Worm (Caenorhabditis elegans) whole organism, dauer: ENCODE measurements around the gene arrd-13.

ENCODE experiments used
- unc-62 ChIP-seq: sonication (generic microtip); optimal IDR thresholded peaks from 2 replicates; lab custom pipeline; 2017; ENCODE audit warnings: missing biosample characterization, missing genetic modification reagents, missing genetic modification characterization

The arrd-13 gene

ce11 chrII:13758108-13758507 lies at the start of gene arrd-13:
Gene arrd-13 (plus strand): TSS chrII:13758408.
- no peak for TF ChIP-seq unc-62

- no peak for TF ChIP-seq unc-62
Observed at ce11 chrII:13711493-13712055, 46.6 kb upstream of the arrd-13 start.

ce11 chrII:13713239-13713638 lies 45.0 kb upstream of the arrd-13 start:
- TF ChIP-seq unc-62: no peak

ce11 chrII:13715333-13715732 lies 42.9 kb upstream of the arrd-13 start:
- no peak for TF ChIP-seq unc-62

- no peak for TF ChIP-seq unc-62
Observed at ce11 chrII:13715733-13716132, 42.5 kb upstream of the arrd-13 start, which contains the start of gene zipt-2.3. Gene zipt-2.3 (minus strand): TSS chrII:13715879.

ce11 chrII:13717393-13718367 lies 40.5 kb upstream of the arrd-13 start:
- no peak for TF ChIP-seq unc-62

ce11 chrII:13720650-13721049 lies 37.6 kb upstream of the arrd-13 start:
- TF ChIP-seq unc-62: no peak

- no peak for TF ChIP-seq unc-62
Observed at ce11 chrII:13721218-13721617, 37.0 kb upstream of the arrd-13 start, which contains the start of gene sre-46. Gene sre-46 (minus strand): TSS chrII:13721318.

ce11 chrII:13722763-13723162 lies 35.4 kb upstream of the arrd-13 start, which contains the start of gene Y54G9A.5:
Gene Y54G9A.5 (plus strand): TSS chrII:13723007.
- TF ChIP-seq unc-62: no peak

ce11 chrII:13723754-13724153 lies 34.5 kb upstream of the arrd-13 start:
- TF ChIP-seq unc-62: no peak

- TF ChIP-seq unc-62: no peak
Observed at ce11 chrII:13725793-13726192, 32.4 kb upstream of the arrd-13 start, which contains the start of the genes Y54G9A.7 and bub-3. Gene Y54G9A.7 (minus strand): TSS chrII:13725799. Gene bub-3 (plus strand): TSS chrII:13726062.

ce11 chrII:13729416-13729815 lies 28.8 kb upstream of the arrd-13 start, which contains the start of gene Y54G9A.9:
Gene Y54G9A.9 (plus strand): TSS chrII:13729716.
- TF ChIP-seq unc-62: no peak

- TF ChIP-seq unc-62: no peak
Observed at ce11 chrII:13732146-13732545, 26.1 kb upstream of the arrd-13 start.

- no peak for TF ChIP-seq unc-62
Observed at ce11 chrII:13732577-13732976, 25.6 kb upstream of the arrd-13 start.

ce11 chrII:13736089-13736488 lies 22.1 kb upstream of the arrd-13 start, which contains the start of gene R06B9.5:
Gene R06B9.5 (plus strand): TSS chrII:13736320.
- no peak for TF ChIP-seq unc-62

- no peak for TF ChIP-seq unc-62
Observed at ce11 chrII:13736906-13737305, 21.3 kb upstream of the arrd-13 start.

- TF ChIP-seq unc-62: no peak
Observed at ce11 chrII:13737751-13738525, 20.3 kb upstream of the arrd-13 start.
